Worm (Caenorhabditis elegans): Measurements from ENCODE around the gene ctbp-1.

DNA sequence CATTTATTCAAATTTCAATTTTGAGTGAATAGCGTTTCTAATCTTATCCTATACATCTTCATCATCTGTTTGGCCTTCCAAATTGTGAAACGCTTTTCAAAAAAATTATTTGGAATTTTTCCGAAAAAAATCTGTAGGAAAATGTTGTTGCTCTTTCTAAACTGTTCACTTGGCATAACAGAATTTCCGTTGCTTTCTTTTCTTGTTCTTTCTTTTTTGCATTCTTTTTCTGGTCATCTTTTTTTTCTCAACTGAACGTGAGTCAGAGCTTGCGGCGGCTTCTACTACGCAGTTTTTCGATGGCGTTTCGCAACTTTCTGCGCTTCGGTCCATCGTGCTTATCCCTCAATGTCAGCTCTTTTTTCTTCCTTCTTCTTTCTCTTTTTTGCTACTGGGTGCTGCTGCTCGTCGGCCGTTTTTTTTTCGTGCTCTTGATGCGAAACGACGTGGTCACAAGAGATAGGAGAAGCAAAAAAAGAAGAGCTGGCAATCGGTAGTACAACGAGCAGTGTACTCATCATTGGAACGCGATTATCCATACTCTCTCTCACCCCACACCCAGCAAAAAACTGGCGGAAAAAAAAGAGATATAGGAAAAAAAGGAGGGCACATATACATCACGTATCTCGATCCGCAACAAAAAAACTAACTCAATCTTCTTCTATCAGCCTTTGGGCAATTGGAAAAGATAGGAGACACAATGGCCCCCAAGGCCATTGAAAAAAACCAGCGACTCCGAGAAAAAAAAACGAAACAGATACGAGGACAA lies 42.6 kb upstream of the ctbp-1 start:
- no peak for TF ChIP-seq ztf-3 (GFP tag; optimal IDR thresholded peaks at IDR 0.05)
- TF ChIP-seq F49E8.2 (tag; optimal IDR thresholded peaks at IDR 0.05; ENCODE audit: insufficient read depth), result no peak
- TF ChIP-seq him-1 (tag; optimal IDR thresholded peaks at IDR 0.05), result no peak
- no peak for TF ChIP-seq madf-3 (GFP tag; IDR thresholded peaks at IDR 0.05)
- peak; percentile 7 for TF ChIP-seq madf-10 (tag; optimal IDR thresholded peaks at IDR 0.05)

Measured in whole organism, young adult.